Worm (Caenorhabditis elegans) whole organism, mixed stage, embryonic: ENCODE results near the gene C50B8.5.
A peak's percentile ranks its signal among the peaks of the same experiment; 100 is the strongest.

Source experiments
- M03D4.4 ChIP-seq: sonication (generic microtip); optimal IDR thresholded peaks from 2 replicates; lab custom pipeline; 2017; ENCODE audit warnings: mild to moderate bottlenecking, missing genetic modification characterization, missing compliant biosample characterization
- blmp-1 ChIP-seq: fragments of 150-350 bp; optimal IDR thresholded peaks from 2 replicates; lab custom pipeline; 2014; ENCODE audit warnings: missing biosample characterization, missing genetic modification characterization
- ceh-39 ChIP-seq: fragments of 150-350 bp; optimal IDR thresholded peaks from 2 replicates; lab custom pipeline; 2014; ENCODE audit warnings: missing biosample characterization, missing genetic modification characterization
- ceh-43 ChIP-seq: fragments of 200-800 bp; sonication (Bioruptor generic); optimal IDR thresholded peaks from 2 replicates; lab custom pipeline; 2018; ENCODE audit warnings: mild to moderate bottlenecking, missing genetic modification characterization, moderate library complexity, missing compliant biosample characterization
- ceh-83 ChIP-seq: fragments of 200-800 bp; sonication (Bioruptor generic); optimal IDR thresholded peaks from 2 replicates; lab custom pipeline; 2018; ENCODE audit warnings: mild to moderate bottlenecking, missing genetic modification characterization, missing compliant biosample characterization
- cnd-1 ChIP-seq: fragments of 200-800 bp; sonication (Bioruptor generic); optimal IDR thresholded peaks from 2 replicates; lab custom pipeline; 2018; ENCODE audit warnings: mild to moderate bottlenecking, missing genetic modification characterization, missing compliant biosample characterization
- drap-1 ChIP-seq: fragments of 200-800 bp; sonication (Bioruptor generic); optimal IDR thresholded peaks from 3 replicates; lab custom pipeline; 2018; ENCODE audit warnings: mild to moderate bottlenecking, missing genetic modification characterization, missing compliant biosample characterization
- elt-1 ChIP-seq: sonication (generic microtip); optimal IDR thresholded peaks from 2 replicates; lab custom pipeline; 2017; ENCODE audit warnings: missing genetic modification characterization, mild to moderate bottlenecking, missing compliant biosample characterization, antibody characterized with exemption, moderate library complexity, borderline replicate concordance; ENCODE audit not compliant: insufficient read depth
- elt-3 ChIP-seq: fragments of 150-350 bp; optimal IDR thresholded peaks from 2 replicates; lab custom pipeline; 2014; ENCODE audit warnings: missing biosample characterization, missing genetic modification characterization
- flh-1 ChIP-seq: fragments of 200-800 bp; sonication (Bioruptor generic); optimal IDR thresholded peaks from 2 replicates; lab custom pipeline; 2018; ENCODE audit warnings: mild to moderate bottlenecking, missing genetic modification characterization, moderate library complexity, missing compliant biosample characterization
- ham-2 ChIP-seq: fragments of 200-800 bp; sonication (Bioruptor generic); optimal IDR thresholded peaks from 2 replicates; lab custom pipeline; 2018; ENCODE audit warnings: mild to moderate bottlenecking, missing genetic modification characterization, missing compliant biosample characterization
- lin-13 ChIP-seq: fragments of 150-350 bp; optimal IDR thresholded peaks from 2 replicates; lab custom pipeline; 2014; ENCODE audit warnings: missing biosample characterization, missing genetic modification characterization
- lin-32 ChIP-seq: fragments of 200-800 bp; sonication (Bioruptor generic); optimal IDR thresholded peaks from 2 replicates; lab custom pipeline; 2018; ENCODE audit warnings: mild to moderate bottlenecking, missing genetic modification characterization, missing compliant biosample characterization
- lsy-2 ChIP-seq: fragments of 150-350 bp; optimal IDR thresholded peaks from 2 replicates; lab custom pipeline; 2014; ENCODE audit warnings: missing biosample characterization, missing genetic modification characterization
- mab-5 ChIP-seq: fragments of 150-350 bp; optimal IDR thresholded peaks from 2 replicates; lab custom pipeline; 2014; ENCODE audit warnings: missing biosample characterization, missing genetic modification characterization
- mep-1 ChIP-seq: fragments of 150-350 bp; optimal IDR thresholded peaks from 2 replicates; lab custom pipeline; 2017; ENCODE audit warnings: missing biosample characterization, missing genetic modification reagents, missing genetic modification characterization, inconsistent platforms
- mls-2 ChIP-seq: sonication (generic microtip); optimal IDR thresholded peaks from 2 replicates; lab custom pipeline; 2016; ENCODE audit warnings: mild to moderate bottlenecking, missing genetic modification characterization, moderate library complexity, missing compliant biosample characterization
- nhr-12 ChIP-seq: fragments of 150-350 bp; optimal IDR thresholded peaks from 2 replicates; lab custom pipeline; 2014; ENCODE audit warnings: missing biosample characterization, missing genetic modification characterization
- nhr-2 ChIP-seq: fragments of 150-350 bp; optimal IDR thresholded peaks from 2 replicates; lab custom pipeline; 2014; ENCODE audit warnings: missing biosample characterization, missing genetic modification characterization
- nhr-237 ChIP-seq: fragments of 150-350 bp; optimal IDR thresholded peaks from 2 replicates; lab custom pipeline; 2014; ENCODE audit warnings: missing biosample characterization, missing genetic modification characterization
- nhr-28 ChIP-seq: fragments of 150-350 bp; optimal IDR thresholded peaks from 2 replicates; lab custom pipeline; 2014; ENCODE audit warnings: missing biosample characterization, missing genetic modification characterization
- nhr-76 ChIP-seq: sonication (generic microtip); optimal IDR thresholded peaks from 2 replicates; lab custom pipeline; 2017; ENCODE audit warnings: missing biosample characterization, missing genetic modification characterization
- pha-4 ChIP-seq: fragments of 150-350 bp; optimal IDR thresholded peaks from 2 replicates; lab custom pipeline; 2018; ENCODE audit warnings: missing biosample characterization, missing genetic modification reagents, missing genetic modification characterization
- sptf-1 ChIP-seq: sonication (generic microtip); optimal IDR thresholded peaks from 2 replicates; lab custom pipeline; 2017; ENCODE audit warnings: mild to moderate bottlenecking, missing genetic modification characterization, moderate library complexity, missing compliant biosample characterization
- tbx-8 ChIP-seq: fragments of 200-800 bp; sonication (Bioruptor generic); optimal IDR thresholded peaks from 2 replicates; lab custom pipeline; 2018; ENCODE audit warnings: mild to moderate bottlenecking, missing genetic modification characterization, moderate library complexity, missing compliant biosample characterization
- unc-120 ChIP-seq: sonication (generic microtip); optimal IDR thresholded peaks from 2 replicates; lab custom pipeline; 2017; ENCODE audit warnings: missing genetic modification characterization, missing compliant biosample characterization; ENCODE audit not compliant: poor library complexity, severe bottlenecking
- unc-62 ChIP-seq: fragments of 150-350 bp; optimal IDR thresholded peaks from 2 replicates; lab custom pipeline; 2014; ENCODE audit warnings: missing biosample characterization, missing genetic modification reagents, missing genetic modification characterization
- zip-8 ChIP-seq: fragments of 150-350 bp; optimal IDR thresholded peaks from 2 replicates; lab custom pipeline; 2014; ENCODE audit warnings: missing biosample characterization, missing genetic modification characterization
- ztf-11 ChIP-seq: fragments of 150-350 bp; optimal IDR thresholded peaks from 2 replicates; lab custom pipeline; 2014; ENCODE audit warnings: missing biosample characterization, missing genetic modification characterization

C50B8.5 gene

ce11 chrV:13568533-13568932, 12.2 kb upstream of the C50B8.5 start, which contains the start of the genes nuaf-1 and bir-2:
nuaf-1 (minus strand) TSS chrV:13568630.
bir-2 (plus strand) TSS chrV:13568850.
- TF ChIP-seq nhr-12: no peak
- TF ChIP-seq unc-62 (GFP tag; lab: Kevin White, UChicago): no peak
- TF ChIP-seq nhr-28 (tag; lab: Kevin White, UChicago): no peak
- no peak for TF ChIP-seq cnd-1 (tag; lab: Kevin White, UChicago)
- TF ChIP-seq nhr-76 (tag; lab: Kevin White, UChicago): no peak
- no peak for TF ChIP-seq ham-2
- no peak for TF ChIP-seq ztf-11
- TF ChIP-seq tbx-8 (GFP tag; lab: Kevin White, UChicago): no peak
- TF ChIP-seq mls-2 (tag; lab: Kevin White, UChicago): no peak
- no peak for TF ChIP-seq M03D4.4 (tag; lab: Kevin White, UChicago)
- TF ChIP-seq drap-1: no peak
- TF ChIP-seq elt-3 (tag; lab: Kevin White, UChicago): no peak
- TF ChIP-seq nhr-237 (tag; lab: Kevin White, UChicago): no peak
- peak; percentile 49 for TF ChIP-seq lsy-2 (tag; lab: Kevin White, UChicago)
- peak; percentile 27 for TF ChIP-seq mep-1 (tag; lab: Kevin White, UChicago)
- no peak for TF ChIP-seq flh-1 (GFP tag; lab: Kevin White, UChicago)
- TF ChIP-seq ceh-43 (GFP tag; lab: Kevin White, UChicago): no peak
- TF ChIP-seq pha-4 (tag; lab: Kevin White, UChicago): no peak
- no peak for TF ChIP-seq mab-5
- TF ChIP-seq nhr-2 (tag; lab: Kevin White, UChicago): peak; percentile 19

DNA sequence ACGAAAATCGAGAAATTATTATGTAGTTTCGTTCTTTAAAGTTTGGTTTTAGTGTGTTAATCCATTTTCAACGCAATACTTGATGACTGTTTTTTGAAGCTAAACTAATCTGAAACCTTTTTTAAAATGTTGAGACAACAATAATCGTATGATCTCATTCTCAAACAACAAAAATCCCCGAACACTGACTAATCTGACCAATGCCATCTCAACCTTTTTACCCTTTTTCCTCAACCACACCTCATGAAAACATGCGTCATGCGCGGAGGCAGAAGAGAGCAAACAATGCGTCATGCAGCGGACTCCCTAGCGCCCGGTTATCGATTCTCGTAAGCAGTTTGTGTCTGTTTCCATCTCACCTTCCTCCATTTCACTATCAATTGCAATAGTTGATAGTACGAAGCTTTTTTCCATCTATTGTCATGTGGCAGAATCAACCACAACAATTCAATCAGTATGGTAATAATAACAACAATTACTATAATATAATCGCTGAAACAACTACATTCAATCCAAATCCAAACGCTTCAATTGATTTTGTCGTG, 9.0 kb upstream of the C50B8.5 start, which contains the start of gene C50B8.4:
C50B8.4 (plus strand) TSS at position 299 of the 545 bp plus-strand sequence.
- TF ChIP-seq lin-32 (GFP tag; lab: Kevin White, UChicago) (no peak), nhr-76 (tag; lab: Kevin White, UChicago) (no peak), zip-8 (tag; lab: Kevin White, UChicago) (no peak), nhr-237 (tag; lab: Kevin White, UChicago) (no peak), lsy-2 (tag; lab: Kevin White, UChicago) (no peak), ham-2 (no peak), mls-2 (tag; lab: Kevin White, UChicago) (no peak), mab-5 (no peak), nhr-2 (tag; lab: Kevin White, UChicago) (no peak), lin-13 (tag; lab: Kevin White, UChicago) (no peak)

ce11 chrV:13575866-13576265, 4.9 kb upstream of the C50B8.5 start:
- no peak for TF ChIP-seq ztf-11
- TF ChIP-seq elt-1 (tag; lab: Kevin White, UChicago): no peak
- peak; percentile 94 for TF ChIP-seq pha-4 (tag; lab: Kevin White, UChicago)
- TF ChIP-seq lsy-2 (tag; lab: Kevin White, UChicago): no peak
- TF ChIP-seq lin-13 (tag; lab: Kevin White, UChicago): no peak
- TF ChIP-seq unc-120: no peak

DNA sequence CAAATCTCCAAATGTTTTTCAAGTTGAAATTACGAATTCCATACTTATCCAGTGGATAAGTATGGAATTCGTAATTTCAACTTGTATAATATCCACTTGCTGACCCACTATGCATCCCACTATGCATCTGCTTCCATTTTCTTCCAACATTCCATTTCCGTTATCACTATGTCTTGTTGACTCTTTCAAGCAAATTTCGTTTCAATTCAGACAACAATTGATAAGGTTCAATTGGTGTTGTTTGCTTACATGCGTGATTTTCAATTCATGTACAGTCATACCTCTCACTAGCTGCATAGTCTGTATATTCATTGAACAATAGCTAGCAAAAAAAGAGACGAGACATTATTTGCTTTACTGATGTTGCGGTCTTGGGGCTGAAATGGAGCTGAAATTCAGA, 3.9 kb upstream of the C50B8.5 start:
- TF ChIP-seq lin-13 (tag; lab: Kevin White, UChicago): no peak

ce11 chrV:13577463-13577862, 3.3 kb upstream of the C50B8.5 start:
- TF ChIP-seq lin-13 (tag; lab: Kevin White, UChicago): no peak
- TF ChIP-seq blmp-1: no peak
- no peak for TF ChIP-seq unc-62 (GFP tag; lab: Kevin White, UChicago)
- no peak for TF ChIP-seq lsy-2 (tag; lab: Kevin White, UChicago)
- TF ChIP-seq cnd-1 (tag; lab: Kevin White, UChicago): no peak
- TF ChIP-seq ztf-11: no peak
- TF ChIP-seq pha-4 (tag; lab: Kevin White, UChicago): no peak
- TF ChIP-seq drap-1: no peak

- TF ChIP-seq lin-13 (tag; lab: Kevin White, UChicago): no peak
These were observed 2.1 kb upstream of the C50B8.5 start, which contains the start of gene C50B8.6 for ce11 chrV:13578637-13579036. C50B8.6 (plus strand) TSS chrV:13578972.

DNA sequence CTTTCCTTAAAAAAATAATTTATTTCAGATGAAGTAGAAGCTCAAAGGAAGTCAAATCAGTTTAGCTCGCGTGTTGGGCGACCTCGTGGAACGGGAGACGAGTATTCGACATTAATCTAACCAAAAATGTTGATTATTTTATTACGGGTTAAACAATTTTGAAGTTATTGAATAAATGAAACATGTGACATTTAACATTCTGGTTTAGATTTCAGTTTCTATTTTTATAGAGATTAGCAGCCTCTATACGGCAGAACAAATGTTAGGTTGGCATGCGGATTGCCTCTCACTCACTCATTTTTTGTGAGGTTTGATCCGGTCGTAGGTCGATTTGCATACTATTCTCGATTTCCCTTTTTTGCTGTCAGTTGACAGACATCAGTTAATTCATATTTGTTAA, 3.7 kb downstream of the C50B8.5 start, which contains the start of gene F53F4.1:
F53F4.1 (plus strand) TSS at position 301 of the 400 bp plus-strand sequence.
- no peak for TF ChIP-seq mab-5
- TF ChIP-seq sptf-1 (tag; lab: Kevin White, UChicago): no peak
- TF ChIP-seq ceh-83: no peak
- TF ChIP-seq ceh-43 (GFP tag; lab: Kevin White, UChicago): no peak
- TF ChIP-seq zip-8 (tag; lab: Kevin White, UChicago): no peak
- no peak for TF ChIP-seq tbx-8 (GFP tag; lab: Kevin White, UChicago)
- no peak for TF ChIP-seq ceh-39 (tag; lab: Kevin White, UChicago)
- TF ChIP-seq nhr-28 (tag; lab: Kevin White, UChicago): no peak
- TF ChIP-seq, all 35 proteins: peak for 0
